Worm (Caenorhabditis elegans): Measurements from ENCODE around the gene C05C10.5.
A peak's percentile ranks its signal among the peaks of the same experiment; 100 is the strongest.

ce11 chrII:9967999-9968706 is 29.3 kb downstream of the C05C10.5 start, which contains the start of the genes R53.4 and psf-1:
- TF ChIP-seq hlh-30 (tag; optimal IDR thresholded peaks at IDR 0.05; ENCODE audit: insufficient read depth) (no peak), gmeb-2 (tag; optimal IDR thresholded peaks at IDR 0.05) (no peak), che-1 (tag; optimal IDR thresholded peaks at IDR 0.05) (no peak), pqm-1 (tag; optimal IDR thresholded peaks at IDR 0.05) (no peak), hlh-13 (GFP tag; optimal IDR thresholded peaks at IDR 0.05) (no peak), C08G9.2 (tag; optimal IDR thresholded peaks at IDR 0.05) (peak; percentile 74), F13H6.1 (tag; optimal IDR thresholded peaks at IDR 0.05) (no peak), lin-11 (tag; optimal IDR thresholded peaks at IDR 0.05) (no peak)
